Fruit fly (Drosophila melanogaster) whole organism: Measurements from ENCODE around the gene Cyp4c3.

ENCODE experiments used
- CG8478 ChIP-seq: fragments of >200 bp; optimal IDR thresholded peaks from 2 replicates; lab custom pipeline; 2018; ENCODE audit warnings: inconsistent platforms
- EcR ChIP-seq, 2 experiments: fragments of >200 bp; optimal IDR thresholded peaks; 2 replicates each; lab custom pipeline; 2017; ENCODE audit warnings: missing biosample characterization in 2 of 2, missing genetic modification characterization in 2 of 2, missing genetic modification reagents in 2 of 2
- pan ChIP-seq: fragments of >200 bp; optimal IDR thresholded peaks from 2 replicates; lab custom pipeline; 2017
- psq ChIP-seq: fragments of >200 bp; optimal IDR thresholded peaks from 2 replicates; lab custom pipeline; 2017

- TF ChIP-seq psq (lab: Kevin White, UChicago) (no peak), pan (no peak), EcR (GFP tag; optimal IDR thresholded peaks at IDR 0.05; lab: Kevin White, UChicago) (no peak), CG8478 (lab: Kevin White, UChicago) (no peak)
These were observed 16.0 kb downstream of the Cyp4c3 start for dm6 chr3R:30909840-30910239.
